Worm (Caenorhabditis elegans) whole organism, late embryonic: ENCODE measurements around the gene T20D4.3.

Source experiments
- ets-4 ChIP-seq: sonication (generic microtip); optimal IDR thresholded peaks from 2 replicates; lab custom pipeline; 2016; ENCODE audit warnings: missing genetic modification characterization, missing compliant biosample characterization
- fax-1 ChIP-seq: sonication (generic microtip); optimal IDR thresholded peaks from 2 replicates; lab custom pipeline; 2016; ENCODE audit warnings: missing genotype, missing genetic modification characterization, missing compliant biosample characterization
- ttx-3 ChIP-seq: sonication (generic microtip); optimal IDR thresholded peaks from 2 replicates; lab custom pipeline; 2016; ENCODE audit warnings: missing genetic modification reagents, missing genetic modification characterization, missing compliant biosample characterization

- TF ChIP-seq ttx-3 (tag; lab: Kevin White, UChicago) (no peak), ets-4 (no peak), fax-1 (no peak)
Measured at ce11 chrV:3428697-3429096, 10.7 kb downstream of the T20D4.3 start, which contains the start of gene srab-20.
